Fruit fly (Drosophila melanogaster): ENCODE data around the gene CG8679.

CG8679 gene

DNA sequence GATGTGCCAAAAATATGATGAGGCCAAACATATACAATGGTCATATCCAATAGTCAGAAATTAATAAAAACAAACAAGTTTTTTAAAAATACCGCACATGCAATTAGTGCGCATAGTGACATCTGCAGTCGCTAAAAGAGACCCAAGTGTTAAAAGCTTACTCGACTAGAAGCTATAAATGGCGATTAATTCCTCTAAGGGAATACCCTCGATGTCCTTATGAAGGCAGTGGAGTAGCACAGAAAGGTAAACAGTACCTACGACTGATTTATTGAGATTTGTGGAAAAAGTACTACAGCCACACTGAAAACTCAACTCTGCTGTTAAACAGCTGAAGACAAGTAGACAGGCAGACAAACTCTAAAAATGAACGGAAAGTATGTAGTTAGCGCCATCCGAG lies 42.5 kb upstream of the CG8679 start (continued):
- TF ChIP-seq inv (GFP tag; IDR thresholded peaks at IDR 0.05; ENCODE audit: partially characterized antibody) (no peak), Med (GFP tag) (peak; percentile 87), CG8089 (GFP tag; optimal IDR thresholded peaks at IDR 0.05) (no peak), gsb (GFP tag; IDR thresholded peaks at IDR 0.05) (no peak), gfzf (GFP tag; optimal IDR thresholded peaks at IDR 0.05) (peak; percentile 82), Chrac-16 (GFP tag; optimal IDR thresholded peaks at IDR 0.05) (peak; percentile 26), dmrt11E (tag; optimal IDR thresholded peaks at IDR 0.05) (peak; percentile 7), Pdp1 (GFP tag; optimal IDR thresholded peaks at IDR 0.05) (peak; percentile 14 to 26), HmgZ (tag; optimal IDR thresholded peaks at IDR 0.05) (peak; percentile 22), Opbp (GFP tag; IDR thresholded peaks at IDR 0.05; ENCODE audit: partially characterized antibody) (no peak), stwl (tag; optimal IDR thresholded peaks at IDR 0.05) (peak; percentile 93), dysf (GFP tag; IDR thresholded peaks at IDR 0.05) (no peak), CG1792 (GFP tag; optimal IDR thresholded peaks at IDR 0.05) (no peak), Myb (GFP tag; optimal IDR thresholded peaks at IDR 0.05) (peak; percentile 13), dpn (GFP tag; optimal IDR thresholded peaks at IDR 0.05) (peak in 1 of 2 experiments; percentile 18), trem (tag; optimal IDR thresholded peaks at IDR 0.05) (peak; percentile 53), ash1 (GFP tag; optimal IDR thresholded peaks at IDR 0.05) (peak; percentile 9), Ets97D (GFP tag; optimal IDR thresholded peaks at IDR 0.05) (peak; percentile 22), CG2116 (GFP tag; optimal IDR thresholded peaks at IDR 0.05) (peak; percentile 16), CG12659 (GFP tag; optimal IDR thresholded peaks at IDR 0.05) (peak; percentile 30), CG3281 (GFP tag; optimal IDR thresholded peaks at IDR 0.05) (peak; percentile 36), zen (tag; optimal IDR thresholded peaks at IDR 0.05) (peak; percentile 57), CG7357 (GFP tag; IDR thresholded peaks at IDR 0.05) (0 out of 3 replicates have a peak, but pooled peaks have one; percentile 38), z (GFP tag; IDR thresholded peaks at IDR 0.05) (no peak), crc (GFP tag; optimal IDR thresholded peaks at IDR 0.05) (peak; percentile 12), CG12155 (GFP tag; optimal IDR thresholded peaks at IDR 0.05) (no peak), btn (GFP tag; optimal IDR thresholded peaks at IDR 0.05) (no peak), dimm (GFP tag; IDR thresholded peaks at IDR 0.05) (no peak), dm (GFP tag; optimal IDR thresholded peaks at IDR 0.05) (peak; percentile 32), sens (GFP tag) (peak; percentile 83), CG3995 (GFP tag; optimal IDR thresholded peaks at IDR 0.05) (peak; percentile 51), CG14965 (GFP tag; optimal IDR thresholded peaks at IDR 0.05; ENCODE audit: borderline replicate concordance) (no peak), Sin3A (optimal IDR thresholded peaks at IDR 0.05) (peak; percentile 37), CG30403 (GFP tag; optimal IDR thresholded peaks at IDR 0.05) (peak; percentile 35), ind (GFP tag; optimal IDR thresholded peaks at IDR 0.05) (peak; percentile 28), CG2202 (tag; optimal IDR thresholded peaks at IDR 0.05) (peak; percentile 19), CG10959 (GFP tag; IDR thresholded peaks at IDR 0.05) (no peak), Doc2 (GFP tag; IDR thresholded peaks at IDR 0.05) (no peak), lola (GFP tag; optimal IDR thresholded peaks at IDR 0.05) (no peak), bab2 (GFP tag; optimal IDR thresholded peaks at IDR 0.05) (no peak), CG1233 (GFP tag; optimal IDR thresholded peaks at IDR 0.05) (peak; percentile 12), CG34224 (GFP tag; IDR thresholded peaks at IDR 0.05; ENCODE audit: partially characterized antibody) (peak; percentile 29; the same call in 1 of the 3 replicates), zfh2 (GFP tag; optimal IDR thresholded peaks at IDR 0.05) (peak; percentile 36), unc-4 (GFP tag; IDR thresholded peaks at IDR 0.05; ENCODE audit: partially characterized antibody) (peak; percentile 43; the same call in 1 of the 2 replicates), CG6654 (GFP tag; optimal IDR thresholded peaks at IDR 0.05) (no peak), Trl (optimal IDR thresholded peaks at IDR 0.05) (no peak), Trl (GFP tag; optimal IDR thresholded peaks at IDR 0.05) (peak; percentile 39), CHES-1-like (GFP tag; optimal IDR thresholded peaks at IDR 0.05) (peak; percentile 16), ERR (GFP tag; optimal IDR thresholded peaks at IDR 0.05) (peak; percentile 7), CG17361 (GFP tag; IDR thresholded peaks at IDR 0.05) (0 out of 3 replicates have a peak, but pooled peaks have one; percentile 28), NC2β (GFP tag; optimal IDR thresholded peaks at IDR 0.05) (peak; percentile 24), maf-S (GFP tag; optimal IDR thresholded peaks at IDR 0.05) (peak; percentile 12)

Data from whole organism, embryonic.